Worm (Caenorhabditis elegans) whole organism, midembryonic: ENCODE data around the gene gop-3.

Experiments
- T22C8.4 ChIP-seq: fragments of 200-800 bp; sonication (Bioruptor generic); IDR thresholded peaks from 2 replicates; pipeline ENCODE4 v1.3.6; 2022; ENCODE audit warnings: missing genetic modification characterization, missing compliant biosample characterization
- cog-1 ChIP-seq: sonication (generic microtip); optimal IDR thresholded peaks from 2 replicates; lab custom pipeline; 2016; ENCODE audit warnings: missing genetic modification characterization, missing compliant biosample characterization
- flt-1 ChIP-seq: fragments of 200-800 bp; sonication (Bioruptor generic); IDR thresholded peaks from 2 replicates; pipeline ENCODE4 v1.3.6; 2022; ENCODE audit warnings: missing genetic modification characterization, missing compliant biosample characterization
- klf-2 ChIP-seq: fragments of 200-800 bp; sonication (Bioruptor generic); conservative IDR thresholded peaks from 2 replicates; pipeline ENCODE4 v1.3.6; 2022; ENCODE audit warnings: missing genetic modification reagents, missing genetic modification characterization, missing compliant biosample characterization
- med-1 ChIP-seq: sonication (generic microtip); optimal IDR thresholded peaks from 2 replicates; lab custom pipeline; 2017; ENCODE audit warnings: missing genetic modification characterization, mild to moderate bottlenecking, missing compliant biosample characterization, antibody characterized with exemption, missing genetic modification reagents; ENCODE audit not compliant: insufficient read depth
- ref-1 ChIP-seq: fragments of 200-800 bp; sonication (Bioruptor generic); conservative IDR thresholded peaks from 2 replicates; pipeline ENCODE4 v1.3.6; 2022; ENCODE audit warnings: missing genetic modification reagents, missing genetic modification characterization, missing compliant biosample characterization
- tab-1 ChIP-seq: fragments of 200-800 bp; sonication (Bioruptor generic); IDR thresholded peaks from 2 replicates; pipeline ENCODE4 v1.3.6; 2022; ENCODE audit warnings: missing genetic modification characterization, missing compliant biosample characterization
- ztf-23 ChIP-seq: fragments of 200-800 bp; sonication (Bioruptor generic); IDR thresholded peaks from 2 replicates; pipeline ENCODE4 v1.3.6; 2022; ENCODE audit warnings: missing genetic modification reagents, missing genetic modification characterization, missing compliant biosample characterization
- ztf-29 ChIP-seq: fragments of 200-800 bp; sonication (Bioruptor generic); IDR thresholded peaks from 2 replicates; pipeline ENCODE4 v1.3.6; 2022; ENCODE audit warnings: missing genetic modification reagents, missing genetic modification characterization, missing compliant biosample characterization

DNA sequence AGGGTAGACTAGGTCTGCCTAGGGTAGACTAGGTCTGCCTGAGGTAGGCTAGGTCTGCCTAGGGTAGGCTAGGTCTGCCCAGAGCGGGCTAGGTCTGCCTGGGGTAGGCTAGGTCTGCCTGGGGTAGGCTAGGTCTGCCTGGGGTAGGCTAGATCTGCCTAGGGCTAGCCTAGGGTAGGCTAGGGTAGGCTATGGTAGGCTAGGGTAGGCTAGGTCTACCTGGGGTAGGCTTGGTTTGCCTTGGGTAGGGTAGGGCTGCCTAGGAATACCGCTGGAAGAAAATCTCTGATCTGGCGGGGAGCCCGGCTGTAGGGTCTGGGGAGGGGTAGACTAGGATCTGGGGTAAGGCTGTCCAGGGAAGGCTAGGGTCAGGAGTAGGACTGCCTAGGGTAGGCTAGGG lies 25.0 kb downstream of the gop-3 start:
- TF ChIP-seq klf-2 (GFP tag; lab: Robert Waterston, UW) (no peak), ztf-29 (GFP tag; lab: Robert Waterston, UW) (no peak), med-1 (GFP tag; lab: Kevin White, UChicago) (no peak), ref-1 (GFP tag; lab: Robert Waterston, UW) (no peak), ztf-23 (GFP tag; lab: Robert Waterston, UW) (no peak), T22C8.4 (GFP tag; lab: Robert Waterston, UW) (no peak), cog-1 (tag; lab: Kevin White, UChicago) (no peak), flt-1 (no peak), tab-1 (GFP tag; lab: Robert Waterston, UW) (0 out of 2 replicates have a peak, but pooled peaks have one; percentile 54)
